Fruit fly (Drosophila melanogaster) whole organism: ENCODE results near the gene Pcif1.

ENCODE experiments used
- EcR ChIP-seq, 2 experiments: fragments of >200 bp; optimal IDR thresholded peaks; 2 replicates each; lab custom pipeline; 2017; ENCODE audit warnings: missing biosample characterization in 2 of 2, missing genetic modification characterization in 2 of 2, missing genetic modification reagents in 2 of 2
- pan ChIP-seq: fragments of >200 bp; optimal IDR thresholded peaks from 2 replicates; lab custom pipeline; 2017
- psq ChIP-seq: fragments of >200 bp; optimal IDR thresholded peaks from 2 replicates; lab custom pipeline; 2017

- TF ChIP-seq psq (lab: Kevin White, UChicago) = no peak
- no peak for TF ChIP-seq EcR (GFP tag; optimal IDR thresholded peaks at IDR 0.05; lab: Kevin White, UChicago)
- no peak for TF ChIP-seq pan (lab: Kevin White, UChicago)
Observed at dm6 chr3L:20827962-20828361, 42.0 kb upstream of the Pcif1 start.
